Worm (Caenorhabditis elegans): Measurements from ENCODE around the gene mel-32.

mel-32 gene

DNA sequence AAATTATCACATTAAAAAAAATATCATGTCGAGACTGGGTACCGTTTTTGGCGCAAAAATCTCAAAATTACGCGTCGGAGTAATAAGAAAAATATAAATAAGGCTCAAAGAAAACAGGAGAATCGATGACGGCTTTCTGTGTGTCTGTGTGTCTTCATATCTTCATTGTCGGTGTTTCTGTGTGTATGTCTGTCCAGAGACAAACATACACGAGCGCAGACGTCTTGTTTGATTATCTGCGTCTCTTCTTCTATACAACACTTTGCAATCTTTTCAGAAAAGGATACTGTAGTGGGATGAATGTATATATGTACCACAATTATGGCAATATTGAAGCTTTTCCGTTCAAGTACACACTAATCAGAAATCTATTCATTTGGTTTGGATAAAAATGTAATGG, 1.5 kb upstream of the mel-32 start, which contains the start of gene C05D11.13 (continued):
- TF ChIP-seq Y48G9A.11 (GFP tag; IDR thresholded peaks at IDR 0.05) (no peak), ceh-62 (tag; optimal IDR thresholded peaks at IDR 0.05) (no peak), ceh-44 (GFP tag; IDR thresholded peaks at IDR 0.05) (no peak), F44E2.7 (GFP tag; IDR thresholded peaks at IDR 0.05) (no peak), Y105C5A.15 (GFP tag; IDR thresholded peaks at IDR 0.05) (0 out of 2 replicates have a peak, but pooled peaks have one; percentile 33), madf-5 (GFP tag; IDR thresholded peaks at IDR 0.05) (no peak), lsy-2 (tag; optimal IDR thresholded peaks at IDR 0.05) (peak in 1 of 2 experiments; percentile 86), duxl-1 (tag; optimal IDR thresholded peaks at IDR 0.05; ENCODE audit: poor library complexity) (peak; percentile 66), daf-16 (GFP tag; optimal IDR thresholded peaks at IDR 0.05) (peak in 1 of 2 experiments; percentile 32), daf-16 (tag; optimal IDR thresholded peaks at IDR 0.05) (peak; percentile 45), lin-38 (GFP tag; IDR thresholded peaks at IDR 0.05) (peak; percentile 58), Y5F2A.4 (GFP tag; optimal IDR thresholded peaks at IDR 0.05) (no peak), nhr-111 (GFP tag; optimal IDR thresholded peaks at IDR 0.05) (no peak), dve-1 (tag; optimal IDR thresholded peaks at IDR 0.05; ENCODE audit: insufficient read depth) (peak; percentile 64), ZK546.5 (tag; optimal IDR thresholded peaks at IDR 0.05) (no peak), ZK337.2 (GFP tag; IDR thresholded peaks at IDR 0.05) (no peak), saeg-2 (GFP tag; IDR thresholded peaks at IDR 0.05) (no peak), spr-3 (GFP tag; optimal IDR thresholded peaks at IDR 0.05) (no peak), ztf-11 (tag; optimal IDR thresholded peaks at IDR 0.05) (no peak), fkh-10 (GFP tag; optimal IDR thresholded peaks at IDR 0.05) (no peak), daf-19 (GFP tag; conservative IDR thresholded peaks at IDR 0.05) (no peak), madf-9 (GFP tag; conservative IDR thresholded peaks at IDR 0.05) (no peak), mep-1 (tag; optimal IDR thresholded peaks at IDR 0.05) (peak; percentile 73), nhr-6 (tag; optimal IDR thresholded peaks at IDR 0.05) (peak; percentile 54), hlh-11 (tag; optimal IDR thresholded peaks at IDR 0.05) (peak; percentile 49), egl-27 (tag; optimal IDR thresholded peaks at IDR 0.05) (no peak), mdl-1 (tag; optimal IDR thresholded peaks at IDR 0.05) (peak; percentile 28 to 74), hlh-30 (tag; optimal IDR thresholded peaks at IDR 0.05; ENCODE audit: insufficient read depth) (peak; percentile 56), nhr-41 (GFP tag; IDR thresholded peaks at IDR 0.05) (no peak), zip-2 (tag; optimal IDR thresholded peaks at IDR 0.05) (no peak), lim-7 (GFP tag; IDR thresholded peaks at IDR 0.05) (no peak), lir-3 (tag; optimal IDR thresholded peaks at IDR 0.05) (no peak), F10B5.3 (tag; optimal IDR thresholded peaks at IDR 0.05) (peak; percentile 31), aha-1 (tag) (peak; percentile 1), F37D6.2 (tag; optimal IDR thresholded peaks at IDR 0.05) (no peak), pha-4 (GFP tag; IDR thresholded peaks at IDR 0.05) (no peak), pha-4 (tag; optimal IDR thresholded peaks at IDR 0.05) (peak; percentile 77), zag-1 (tag; optimal IDR thresholded peaks at IDR 0.05) (no peak), ctbp-1 (GFP tag; IDR thresholded peaks at IDR 0.05) (no peak)

DNA sequence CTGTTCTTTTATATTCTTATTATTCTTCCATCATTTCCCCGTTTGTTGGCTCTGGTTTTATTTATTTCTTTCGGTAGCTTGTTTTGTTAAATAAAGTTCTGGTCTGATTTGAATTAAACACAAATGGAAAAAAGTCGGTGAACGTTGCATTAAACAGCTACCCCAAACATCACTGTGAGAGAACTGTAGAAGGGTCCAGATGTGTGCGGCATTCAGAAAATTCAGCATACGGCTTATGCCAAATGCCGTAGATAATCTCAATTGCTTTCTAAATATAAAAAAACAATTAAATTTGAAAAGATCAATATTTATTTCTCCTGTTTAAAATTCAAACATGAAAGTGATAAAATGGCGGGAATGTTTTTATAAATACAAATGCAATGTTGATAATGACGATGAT, 2.9 kb downstream of the mel-32 start:
- TF ChIP-seq ama-1 (optimal IDR thresholded peaks at IDR 0.05), result peak; percentile 35
- no peak for TF ChIP-seq gei-8 (GFP tag; optimal IDR thresholded peaks at IDR 0.05)
- no peak for TF ChIP-seq aly-2 (tag; optimal IDR thresholded peaks at IDR 0.05)
- TF ChIP-seq ces-1 (GFP tag; optimal IDR thresholded peaks at IDR 0.05), result no peak
- TF ChIP-seq php-3 (GFP tag; IDR thresholded peaks at IDR 0.05), result no peak
- no peak for TF ChIP-seq hlh-11 (tag; optimal IDR thresholded peaks at IDR 0.05)
- TF ChIP-seq egl-27 (tag; optimal IDR thresholded peaks at IDR 0.05), result no peak
- no peak for TF ChIP-seq daf-12 (tag; optimal IDR thresholded peaks at IDR 0.05)
- TF ChIP-seq ceh-82 (tag; optimal IDR thresholded peaks at IDR 0.05), result no peak
- TF ChIP-seq zag-1 (tag; optimal IDR thresholded peaks at IDR 0.05), result no peak
- no peak for TF ChIP-seq nhr-48 (tag; optimal IDR thresholded peaks at IDR 0.05)
- TF ChIP-seq daf-19 (GFP tag; conservative IDR thresholded peaks at IDR 0.05), result no peak
- no peak for TF ChIP-seq lir-3 (tag; optimal IDR thresholded peaks at IDR 0.05)
- no peak for TF ChIP-seq mdl-1 (tag; optimal IDR thresholded peaks at IDR 0.05)
- TF ChIP-seq pha-4 (GFP tag; IDR thresholded peaks at IDR 0.05), result 0 out of 2 replicates have a peak, but pooled peaks have one; percentile 47
- no peak for TF ChIP-seq pha-4 (tag; optimal IDR thresholded peaks at IDR 0.05)
- TF ChIP-seq set-16 (GFP tag; IDR thresholded peaks at IDR 0.05), result no peak
- no peak for TF ChIP-seq mdt-29 (GFP tag; IDR thresholded peaks at IDR 0.05)
- TF ChIP-seq lin-38 (GFP tag; IDR thresholded peaks at IDR 0.05), result peak; percentile 47; the same call in 1 of the 2 replicates
- TF ChIP-seq rbr-2 (tag; optimal IDR thresholded peaks at IDR 0.05), result no peak
- TF ChIP-seq ztf-7 (tag; optimal IDR thresholded peaks at IDR 0.05), result no peak
- TF ChIP-seq tra-1 (GFP tag; IDR thresholded peaks at IDR 0.05), result no peak
- TF ChIP-seq daf-8 (GFP tag; IDR thresholded peaks at IDR 0.05), result no peak
